Worm (Caenorhabditis elegans) whole organism, young adult: ENCODE data around the gene Y53G8AM.8.

Experiments used
- B0336.3 ChIP-seq: fragments of 200-800 bp; sonication (Bioruptor generic); IDR thresholded peaks from 2 replicates; pipeline ENCODE4 v1.3.6; 2022; ENCODE audit warnings: missing genetic modification characterization, missing compliant biosample characterization
- F10E7.11 ChIP-seq: sonication (generic microtip); optimal IDR thresholded peaks from 2 replicates; lab custom pipeline; 2017; ENCODE audit warnings: mild to moderate bottlenecking, missing genetic modification characterization, moderate library complexity, missing compliant biosample characterization
- F37B4.10 ChIP-seq: fragments of 200-800 bp; sonication (Bioruptor generic); IDR thresholded peaks from 2 replicates; pipeline ENCODE4 v1.3.6; 2022; ENCODE audit warnings: missing genetic modification characterization, missing compliant biosample characterization
- F39B2.1 ChIP-seq: fragments of 200-800 bp; sonication (Bioruptor generic); IDR thresholded peaks from 2 replicates; pipeline ENCODE4 v1.3.6; 2022; ENCODE audit warnings: missing genetic modification reagents, missing genetic modification characterization, missing compliant biosample characterization
- F55B11.4 ChIP-seq: sonication (generic microtip); optimal IDR thresholded peaks from 2 replicates; lab custom pipeline; 2016; ENCODE audit warnings: missing compliant biosample characterization, missing genetic modification characterization, borderline replicate concordance; ENCODE audit not compliant: insufficient read depth
- F57C9.4 ChIP-seq: sonication (generic microtip); optimal IDR thresholded peaks from 2 replicates; lab custom pipeline; 2017; ENCODE audit warnings: mild to moderate bottlenecking, missing genetic modification characterization, missing compliant biosample characterization
- Y53F4B.3 ChIP-seq: fragments of 200-800 bp; sonication (Bioruptor generic); IDR thresholded peaks from 2 replicates; pipeline ENCODE4 v1.3.6; 2022; ENCODE audit warnings: missing genetic modification reagents, missing genetic modification characterization, missing compliant biosample characterization
- Y53G8AR.9 ChIP-seq: fragments of 200-800 bp; sonication (Bioruptor generic); conservative IDR thresholded peaks from 2 replicates; pipeline ENCODE4 v1.3.6; 2022; ENCODE audit warnings: missing genetic modification reagents, missing genetic modification characterization, missing compliant biosample characterization
- Y79H2A.3 ChIP-seq: fragments of 200-800 bp; sonication (Bioruptor generic); conservative IDR thresholded peaks from 2 replicates; pipeline ENCODE4 v1.3.6; 2022; ENCODE audit warnings: missing genetic modification reagents, missing genetic modification characterization, missing compliant biosample characterization
- ama-1 ChIP-seq, 3 experiments: fragments of 150-350 bp in 1 of 3; sonication (generic microtip) in 2 of 3; optimal IDR thresholded peaks; 2 replicates each; lab custom pipeline; 2014 to 2018; ENCODE audit warnings: missing biosample characterization in 2 of 3, missing genetic modification characterization in 2 of 3, missing genetic modification reagents in 2 of 3
- athp-1 ChIP-seq: sonication (generic microtip); optimal IDR thresholded peaks from 2 replicates; lab custom pipeline; 2017; ENCODE audit warnings: mild to moderate bottlenecking, missing genetic modification characterization, missing compliant biosample characterization
- bed-1 ChIP-seq: fragments of 200-800 bp; sonication (Bioruptor generic); IDR thresholded peaks from 2 replicates; pipeline ENCODE4 v1.3.6; 2022; ENCODE audit warnings: missing genetic modification reagents, missing genetic modification characterization, missing compliant biosample characterization
- ccch-3 ChIP-seq: fragments of 200-800 bp; sonication (Bioruptor generic); optimal IDR thresholded peaks from 2 replicates; lab custom pipeline; 2018; ENCODE audit warnings: mild to moderate bottlenecking, missing genetic modification characterization, missing compliant biosample characterization
- cebp-2 ChIP-seq: fragments of 200-800 bp; sonication (Bioruptor generic); IDR thresholded peaks from 2 replicates; pipeline ENCODE4 v1.3.6; 2022; ENCODE audit warnings: missing genetic modification characterization, missing compliant biosample characterization
- ceh-79 ChIP-seq: sonication (generic microtip); optimal IDR thresholded peaks from 2 replicates; lab custom pipeline; 2017; ENCODE audit warnings: mild to moderate bottlenecking, missing genetic modification characterization, missing compliant biosample characterization
- chd-7 ChIP-seq: sonication (generic microtip); optimal IDR thresholded peaks from 2 replicates; lab custom pipeline; 2016; ENCODE audit warnings: mild to moderate bottlenecking, missing genetic modification characterization, moderate library complexity, missing compliant biosample characterization
- dox-1 ChIP-seq: fragments of 200-800 bp; sonication (Bioruptor generic); IDR thresholded peaks from 2 replicates; pipeline ENCODE4 v1.3.6; 2022; ENCODE audit warnings: missing genetic modification reagents, missing genetic modification characterization, missing compliant biosample characterization
- dpl-1 ChIP-seq: fragments of 150-350 bp; optimal IDR thresholded peaks from 2 replicates; lab custom pipeline; 2014; ENCODE audit warnings: missing biosample characterization, missing genetic modification reagents, missing genetic modification characterization
- ekl-4 ChIP-seq: fragments of 200-800 bp; sonication (Bioruptor generic); IDR thresholded peaks from 2 replicates; pipeline ENCODE4 v1.3.6; 2022; ENCODE audit warnings: missing genetic modification reagents, missing genetic modification characterization, missing compliant biosample characterization
- him-1 ChIP-seq: sonication (generic microtip); optimal IDR thresholded peaks from 2 replicates; lab custom pipeline; 2016; ENCODE audit warnings: missing genotype, missing genetic modification reagents, missing genetic modification characterization, missing compliant biosample characterization
- hlh-12 ChIP-seq: sonication (generic microtip); optimal IDR thresholded peaks from 2 replicates; lab custom pipeline; 2016; ENCODE audit warnings: missing genetic modification characterization, missing compliant biosample characterization
- lin-40 ChIP-seq: sonication (generic microtip); optimal IDR thresholded peaks from 2 replicates; lab custom pipeline; 2016; ENCODE audit warnings: missing genetic modification characterization, mild to moderate bottlenecking, missing compliant biosample characterization, missing genotype, missing genetic modification reagents
- lin-54 ChIP-seq: fragments of 200-800 bp; sonication (Bioruptor generic); optimal IDR thresholded peaks from 2 replicates; lab custom pipeline; 2018; ENCODE audit warnings: mild to moderate bottlenecking, missing genetic modification characterization, missing compliant biosample characterization
- lir-1 ChIP-seq: fragments of 200-800 bp; sonication (Bioruptor generic); conservative IDR thresholded peaks from 2 replicates; pipeline ENCODE4 v1.3.6; 2022; ENCODE audit warnings: missing genetic modification reagents, missing genetic modification characterization, missing compliant biosample characterization
- lsl-1 ChIP-seq: fragments of 200-800 bp; sonication (Bioruptor generic); optimal IDR thresholded peaks from 2 replicates; lab custom pipeline; 2018; ENCODE audit warnings: mild to moderate bottlenecking, missing genetic modification characterization, moderate library complexity, missing compliant biosample characterization
- madf-3 ChIP-seq: fragments of 200-800 bp; sonication (Bioruptor generic); IDR thresholded peaks from 2 replicates; pipeline ENCODE4 v1.3.6; 2022; ENCODE audit warnings: missing genetic modification reagents, missing genetic modification characterization, missing compliant biosample characterization
- nhr-120 ChIP-seq: fragments of 200-800 bp; sonication (Bioruptor generic); IDR thresholded peaks from 2 replicates; pipeline ENCODE4 v1.3.6; 2022; ENCODE audit warnings: missing genetic modification characterization, missing compliant biosample characterization
- nhr-27 ChIP-seq: fragments of 200-800 bp; sonication (Bioruptor generic); optimal IDR thresholded peaks from 2 replicates; lab custom pipeline; 2018; ENCODE audit warnings: mild to moderate bottlenecking, missing genetic modification characterization, moderate library complexity, missing compliant biosample characterization
- pha-4 ChIP-seq: fragments of 150-350 bp; sonication (generic microtip); optimal IDR thresholded peaks from 2 replicates; lab custom pipeline; 2014; ENCODE audit warnings: missing biosample characterization, missing genetic modification reagents, missing genetic modification characterization
- rec-8 ChIP-seq, 2 experiments: sonication (generic microtip); optimal IDR thresholded peaks; 2 replicates each; lab custom pipeline; 2016; ENCODE audit warnings: mild to moderate bottlenecking in 2 of 2, missing genetic modification characterization in 2 of 2, missing genetic modification reagents in 2 of 2, missing genotype in 2 of 2, missing biosample characterization in 1 of 2, missing compliant biosample characterization in 1 of 2, moderate library complexity in 1 of 2
- rpc-1 ChIP-seq, 2 experiments: fragments of 150-350 bp in 1 of 2; sonication (generic microtip) in 1 of 2; optimal IDR thresholded peaks; 2 replicates each; lab custom pipeline; 2014 to 2018; ENCODE audit warnings: missing biosample characterization in 1 of 2, missing genetic modification characterization in 1 of 2, missing genetic modification reagents in 1 of 2, missing genotype in 1 of 2
- snpc-1.3 ChIP-seq: sonication (generic microtip); optimal IDR thresholded peaks from 2 replicates; lab custom pipeline; 2017; ENCODE audit warnings: missing genetic modification characterization, mild to moderate bottlenecking, missing compliant biosample characterization, antibody characterized with exemption, moderate library complexity, missing genotype, missing genetic modification reagents; ENCODE audit not compliant: insufficient read depth
- snpc-3.4 ChIP-seq: sonication (generic microtip); optimal IDR thresholded peaks from 2 replicates; lab custom pipeline; 2017; ENCODE audit warnings: missing genetic modification characterization, mild to moderate bottlenecking, missing compliant biosample characterization, antibody characterized with exemption, moderate library complexity, missing genotype, missing genetic modification reagents
- somi-1 ChIP-seq: fragments of 200-800 bp; sonication (Bioruptor generic); optimal IDR thresholded peaks from 2 replicates; lab custom pipeline; 2018; ENCODE audit warnings: mild to moderate bottlenecking, missing genetic modification characterization, missing compliant biosample characterization
- unc-130 ChIP-seq: sonication (generic microtip); optimal IDR thresholded peaks from 2 replicates; lab custom pipeline; 2016; ENCODE audit warnings: missing genetic modification reagents, missing genetic modification characterization, missing compliant biosample characterization
- unc-62 ChIP-seq: fragments of 150-350 bp; optimal IDR thresholded peaks from 2 replicates; lab custom pipeline; 2014; ENCODE audit warnings: missing biosample characterization, missing genetic modification reagents, missing genetic modification characterization
- xnd-1 ChIP-seq: sonication (generic microtip); optimal IDR thresholded peaks from 2 replicates; lab custom pipeline; 2016; ENCODE audit warnings: missing genotype, missing genetic modification reagents, missing genetic modification characterization, missing compliant biosample characterization
- ztf-18 ChIP-seq: sonication (generic microtip); optimal IDR thresholded peaks from 2 replicates; lab custom pipeline; 2016; ENCODE audit warnings: missing genotype, mild to moderate bottlenecking, missing genetic modification characterization, missing compliant biosample characterization
- ztf-6 ChIP-seq: fragments of 200-800 bp; sonication (Bioruptor generic); IDR thresholded peaks from 2 replicates; pipeline ENCODE4 v1.3.6; 2022; ENCODE audit warnings: missing genetic modification reagents, missing genetic modification characterization, missing compliant biosample characterization

Y53G8AM.8 gene

DNA sequence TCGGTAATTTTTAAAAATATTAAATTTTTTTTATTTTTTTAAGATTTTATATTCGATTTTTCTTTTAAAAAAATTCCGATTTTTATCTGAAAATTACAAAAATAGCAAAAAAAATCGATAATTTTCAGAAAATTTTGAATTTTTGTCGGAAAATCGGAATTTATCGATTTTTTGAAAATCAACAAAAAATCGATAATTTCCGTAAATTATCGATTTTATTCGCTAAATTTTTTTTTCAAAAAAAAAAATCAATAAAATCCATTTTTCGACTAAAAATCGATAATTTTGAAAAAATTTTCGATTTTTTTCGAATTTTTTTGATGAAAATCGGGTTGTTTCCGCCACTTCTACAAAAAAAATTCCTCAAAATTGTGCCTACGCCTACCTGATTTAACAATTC lies 36.1 kb downstream of the Y53G8AM.8 start:
- TF ChIP-seq ztf-18 (tag; lab: Kevin White, UChicago) = no peak
- TF ChIP-seq chd-7 (tag; lab: Kevin White, UChicago) = no peak
- TF ChIP-seq ama-1 (optimal IDR thresholded peaks at IDR 0.05; lab: Kevin White, UChicago) = no peak
- no peak for TF ChIP-seq ama-1 (GFP tag; optimal IDR thresholded peaks at IDR 0.05; lab: Kevin White, UChicago)
- no peak for TF ChIP-seq lin-40 (tag; lab: Kevin White, UChicago)
- no peak for TF ChIP-seq F57C9.4
- TF ChIP-seq snpc-1.3 = no peak
- TF ChIP-seq lin-54 (GFP tag; lab: Kevin White, UChicago) = no peak
- no peak for TF ChIP-seq lsl-1 (GFP tag; lab: Kevin White, UChicago)
- no peak for TF ChIP-seq ccch-3 (GFP tag; lab: Kevin White, UChicago)
- no peak for TF ChIP-seq nhr-120 (GFP tag; lab: Robert Waterston, UW)
- TF ChIP-seq Y53F4B.3 (GFP tag; lab: Robert Waterston, UW) = no peak
- no peak for TF ChIP-seq Y79H2A.3 (GFP tag; lab: Robert Waterston, UW)
- TF ChIP-seq cebp-2 (GFP tag; lab: Robert Waterston, UW) = no peak
- no peak for TF ChIP-seq ztf-6
- TF ChIP-seq unc-62 (GFP tag; lab: Kevin White, UChicago) = no peak
- no peak for TF ChIP-seq hlh-12 (tag; lab: Kevin White, UChicago)
- TF ChIP-seq bed-1 (GFP tag; lab: Robert Waterston, UW) = no peak
- TF ChIP-seq madf-3 (GFP tag; lab: Robert Waterston, UW) = no peak
- no peak for TF ChIP-seq somi-1
- TF ChIP-seq athp-1 = no peak

DNA sequence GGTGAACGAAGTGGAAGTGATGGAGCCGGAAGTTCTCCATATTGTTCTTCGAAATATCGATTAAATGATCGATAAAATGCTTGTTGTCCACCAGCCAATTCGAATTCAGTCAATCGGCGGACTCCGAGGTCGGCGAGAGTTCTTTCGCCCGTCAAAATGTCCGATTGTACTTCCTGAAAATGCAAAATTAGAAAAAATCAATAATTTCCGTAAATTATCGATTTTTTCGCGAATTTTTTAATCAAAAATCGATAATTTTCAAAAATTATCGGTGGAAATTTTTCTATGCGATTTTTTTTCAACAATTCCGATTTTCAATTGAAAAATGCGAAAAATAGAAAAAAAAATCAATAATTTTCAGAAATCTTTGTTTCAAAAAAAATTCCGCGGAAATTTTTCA lies 36.6 kb downstream of the Y53G8AM.8 start:
- TF ChIP-seq ceh-79 (tag; lab: Kevin White, UChicago) (no peak), rec-8 (tag; optimal IDR thresholded peaks at IDR 0.05; lab: Kevin White, UChicago) (no peak), rpc-1 (optimal IDR thresholded peaks at IDR 0.05; lab: Kevin White, UChicago) (no peak), rpc-1 (tag; optimal IDR thresholded peaks at IDR 0.05; lab: Kevin White, UChicago) (no peak), pha-4 (tag; lab: Kevin White, UChicago) (no peak), unc-130 (no peak), nhr-27 (tag; lab: Kevin White, UChicago) (no peak), dox-1 (GFP tag; lab: Robert Waterston, UW) (no peak), F57C9.4 (no peak), dpl-1 (GFP tag; lab: Kevin White, UChicago) (no peak), F39B2.1 (GFP tag; lab: Robert Waterston, UW) (no peak), F55B11.4 (no peak), Y53G8AR.9 (no peak), lir-1 (no peak), ekl-4 (GFP tag; lab: Robert Waterston, UW) (no peak), F10E7.11 (tag; lab: Kevin White, UChicago) (no peak), snpc-3.4 (no peak), xnd-1 (tag; lab: Kevin White, UChicago) (no peak), F37B4.10 (GFP tag; lab: Robert Waterston, UW) (no peak), him-1 (tag; lab: Kevin White, UChicago) (no peak), B0336.3 (GFP tag; lab: Robert Waterston, UW) (no peak)
